Fruit fly (Drosophila melanogaster): ENCODE data around the gene CG8907.

- TF ChIP-seq CTCF (optimal IDR thresholded peaks at IDR 0.05), result no peak
- no peak for TF ChIP-seq CG8478 (optimal IDR thresholded peaks at IDR 0.05)
Observed at dm6 chr3R:16972136-16972535, 35.9 kb upstream of the CG8907 start, which contains the start of gene Abd-B.

Measured in S2 (cell line).